Worm (Caenorhabditis elegans) whole organism, dauer: ENCODE data around the gene kynu-1.

Experiments
- unc-62 ChIP-seq: sonication (generic microtip); optimal IDR thresholded peaks from 2 replicates; lab custom pipeline; 2017; ENCODE audit warnings: missing biosample characterization, missing genetic modification reagents, missing genetic modification characterization

Gene kynu-1

DNA sequence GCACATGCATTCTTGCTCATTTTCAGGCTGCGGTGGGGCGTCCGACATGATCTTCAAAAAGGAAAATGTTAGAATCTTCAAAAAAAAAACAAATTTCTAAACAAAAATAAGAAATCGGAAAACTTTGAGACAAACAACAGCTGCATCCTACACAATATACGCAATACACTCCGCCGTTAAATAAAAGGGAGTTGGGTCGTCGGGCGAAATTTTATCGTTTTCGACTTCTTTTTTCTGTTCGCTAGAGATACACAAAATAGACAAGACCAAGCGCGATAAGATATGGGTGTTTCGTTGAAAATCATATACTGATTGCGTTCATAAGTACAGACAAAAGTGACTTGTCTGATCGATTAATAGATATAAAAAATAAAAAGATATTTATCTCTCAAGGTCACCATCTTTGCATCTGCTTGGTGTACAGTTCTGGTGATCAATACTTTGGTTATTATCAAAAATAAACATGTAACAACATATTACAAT lies at the start of gene kynu-1:
Gene kynu-1, minus strand, starts transcription at position 51 of the 483 bp plus-strand sequence.
- no peak for TF ChIP-seq unc-62 (GFP tag; lab: Kevin White, UChicago)

DNA sequence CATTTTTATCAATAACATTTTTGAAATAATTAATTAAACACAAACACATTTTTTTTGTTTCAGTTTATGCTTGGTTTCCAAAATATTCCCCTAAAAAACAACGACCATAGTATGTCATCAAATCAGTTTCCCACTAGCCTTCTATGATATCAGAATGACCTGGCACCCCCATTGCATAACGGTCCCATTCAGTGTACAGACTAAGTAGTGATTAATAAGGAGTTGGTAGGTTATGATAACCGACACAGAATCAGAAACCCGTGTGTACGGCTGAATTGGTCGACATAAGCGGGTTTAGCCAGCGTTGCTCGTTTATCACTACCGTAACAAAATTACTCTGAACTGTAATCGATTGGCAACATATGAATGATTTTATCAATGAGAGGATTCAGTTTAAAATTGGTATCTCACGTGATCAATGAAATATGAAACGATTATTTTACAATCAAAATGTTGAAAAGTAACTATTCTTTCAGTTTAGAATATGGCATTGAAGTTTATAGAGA lies 48.3 kb upstream of the kynu-1 start:
- no peak for TF ChIP-seq unc-62 (GFP tag; lab: Kevin White, UChicago)

DNA sequence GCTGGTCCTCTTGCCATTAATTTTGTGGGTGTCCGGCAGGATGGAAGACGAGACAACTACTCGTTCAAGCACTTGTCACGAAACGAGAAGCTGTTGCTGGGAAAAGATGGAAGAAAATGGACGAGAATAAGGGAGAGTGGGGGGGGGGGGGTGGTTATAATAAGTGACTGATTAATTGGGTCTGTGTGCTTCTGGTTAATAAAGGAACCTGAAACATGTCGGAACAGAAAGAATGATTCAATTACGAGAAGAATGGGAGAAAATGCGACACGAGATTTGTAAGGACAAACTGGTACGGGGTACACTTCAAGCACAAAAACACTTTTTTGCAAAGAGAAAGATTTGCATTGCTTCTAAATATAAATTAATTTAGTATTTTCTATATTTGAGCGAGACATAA lies 46.3 kb upstream of the kynu-1 start:
- TF ChIP-seq unc-62 (GFP tag; lab: Kevin White, UChicago): no peak

DNA sequence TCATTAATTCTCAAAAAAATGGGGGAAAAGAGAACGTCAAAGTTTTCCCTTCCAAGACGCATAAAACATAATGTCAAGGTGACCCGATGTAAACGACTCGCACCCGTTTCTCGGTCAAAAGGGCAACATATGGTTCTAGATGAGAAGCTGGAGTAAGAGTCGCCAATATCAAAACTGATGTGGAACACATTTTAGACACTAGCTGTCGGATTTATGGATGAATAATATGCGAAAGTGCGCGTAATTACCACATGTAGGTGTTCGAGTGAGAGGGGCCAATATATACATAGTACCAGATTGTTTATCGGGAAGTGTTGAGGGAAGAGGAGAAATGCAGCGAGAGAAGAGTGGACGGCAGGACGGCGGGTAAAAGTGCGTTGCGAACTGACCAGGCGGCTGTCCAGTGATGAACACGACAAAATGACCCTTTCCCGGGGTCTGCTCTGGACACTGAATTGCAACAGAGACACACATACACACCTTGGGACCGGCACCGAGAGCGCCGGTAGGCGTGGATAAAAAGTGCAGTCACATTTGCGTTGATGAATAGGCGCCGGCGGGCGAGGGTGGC lies 41.9 kb upstream of the kynu-1 start:
- no peak for TF ChIP-seq unc-62 (GFP tag; lab: Kevin White, UChicago)

DNA sequence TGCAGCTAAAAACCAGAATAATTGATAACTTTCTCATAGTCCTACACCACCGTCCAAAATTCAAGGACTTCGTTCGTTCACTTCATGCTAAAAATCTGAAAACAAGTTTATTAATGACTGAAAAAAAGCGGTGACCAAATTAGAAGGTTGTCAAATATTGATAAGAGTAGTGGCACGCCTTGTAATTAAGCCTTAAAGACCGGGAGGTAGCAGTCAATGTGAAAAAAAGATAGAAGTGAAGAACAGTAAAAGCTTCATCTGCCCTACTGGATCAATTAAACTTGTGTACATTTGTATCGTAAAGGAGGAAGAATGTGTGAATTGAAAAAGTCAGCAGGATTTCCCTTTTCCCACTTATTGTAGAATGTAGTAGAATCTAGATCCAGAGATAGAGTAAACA lies 41.3 kb upstream of the kynu-1 start, which contains the start of gene tag-275:
Gene tag-275, minus strand, starts transcription at position 101 of the 400 bp plus-strand sequence.
- TF ChIP-seq unc-62 (GFP tag; lab: Kevin White, UChicago): no peak

DNA sequence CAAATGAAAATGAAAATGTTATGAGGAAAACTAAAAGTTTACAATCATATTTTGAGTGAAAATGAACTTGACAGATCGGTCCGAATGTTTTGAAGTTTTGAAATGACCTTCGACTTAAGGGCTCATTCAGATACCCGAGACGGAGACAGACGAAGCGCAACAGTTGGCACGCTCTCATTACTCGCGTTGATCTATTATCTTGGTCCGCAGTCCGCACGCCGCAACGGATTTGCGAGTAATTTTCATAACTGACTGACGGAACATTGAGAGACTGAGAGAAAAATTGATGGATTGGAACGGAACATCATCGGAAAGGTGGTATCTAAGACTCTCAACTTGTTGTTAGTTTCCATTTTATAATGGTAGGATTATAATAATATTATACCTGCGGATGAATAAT lies 36.8 kb upstream of the kynu-1 start:
- no peak for TF ChIP-seq unc-62 (GFP tag; lab: Kevin White, UChicago)

DNA sequence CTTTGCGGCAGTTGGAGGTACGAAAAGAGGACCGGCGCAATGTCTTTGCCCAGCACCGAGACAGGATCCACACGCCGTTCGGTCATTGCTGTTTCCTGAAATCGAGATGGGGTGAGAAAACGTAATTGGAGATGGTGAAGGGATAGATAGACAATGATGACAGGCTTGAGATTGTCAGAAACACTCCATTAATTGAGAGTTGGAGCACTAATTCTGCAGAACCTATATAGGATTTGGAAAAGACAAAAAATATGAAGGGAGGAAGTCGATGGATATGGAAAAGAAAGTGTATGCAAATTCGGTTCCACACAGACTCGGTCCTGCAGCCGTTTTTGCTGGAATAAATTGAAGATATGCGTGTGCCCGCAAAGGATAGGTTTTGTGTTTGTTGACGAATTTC lies 29.1 kb upstream of the kynu-1 start, which contains the start of gene Y72A10A.1:
Gene Y72A10A.1, minus strand, starts transcription at position 101 of the 400 bp plus-strand sequence.
- no peak for TF ChIP-seq unc-62 (GFP tag; lab: Kevin White, UChicago)

DNA sequence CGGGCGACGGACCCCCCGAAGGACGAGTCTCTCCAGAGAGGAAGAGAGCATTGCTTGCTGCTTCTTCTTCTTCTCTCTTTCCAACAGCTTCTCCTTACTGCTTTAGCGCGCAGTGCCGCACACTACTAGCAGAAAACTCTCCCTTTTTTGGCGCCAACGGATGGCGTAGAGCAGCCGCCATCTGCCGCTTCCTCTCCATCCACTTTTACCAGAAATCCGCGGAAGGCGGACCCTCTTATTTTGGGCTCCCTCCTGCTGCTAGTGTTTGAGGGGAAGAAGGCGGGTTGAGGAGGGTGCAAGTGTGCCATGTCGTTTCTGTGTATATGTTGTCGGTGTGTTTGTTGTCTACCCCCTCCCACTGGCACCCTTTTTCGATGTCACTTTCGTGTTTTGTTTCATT lies 25.3 kb upstream of the kynu-1 start:
- TF ChIP-seq unc-62 (GFP tag; lab: Kevin White, UChicago): no peak

DNA sequence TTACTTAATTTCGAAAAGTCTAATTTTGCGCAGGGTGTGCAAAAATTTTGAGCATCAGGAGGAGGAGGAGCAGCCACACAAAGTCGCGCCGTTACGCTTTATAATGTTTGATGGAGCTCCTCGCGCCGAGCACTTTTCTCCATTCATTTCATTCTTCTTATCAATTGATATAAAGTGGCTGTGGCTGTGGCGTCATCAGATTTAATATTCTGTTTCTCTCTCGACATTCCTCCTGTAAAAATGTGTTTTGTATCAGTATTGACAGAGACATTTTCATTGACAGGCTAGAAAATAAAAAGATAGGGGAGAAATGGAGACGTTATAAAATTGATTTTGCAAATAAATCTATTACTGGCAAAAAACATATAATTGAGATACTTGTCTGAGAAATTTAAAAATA lies 20.1 kb upstream of the kynu-1 start:
- no peak for TF ChIP-seq unc-62 (GFP tag; lab: Kevin White, UChicago)

DNA sequence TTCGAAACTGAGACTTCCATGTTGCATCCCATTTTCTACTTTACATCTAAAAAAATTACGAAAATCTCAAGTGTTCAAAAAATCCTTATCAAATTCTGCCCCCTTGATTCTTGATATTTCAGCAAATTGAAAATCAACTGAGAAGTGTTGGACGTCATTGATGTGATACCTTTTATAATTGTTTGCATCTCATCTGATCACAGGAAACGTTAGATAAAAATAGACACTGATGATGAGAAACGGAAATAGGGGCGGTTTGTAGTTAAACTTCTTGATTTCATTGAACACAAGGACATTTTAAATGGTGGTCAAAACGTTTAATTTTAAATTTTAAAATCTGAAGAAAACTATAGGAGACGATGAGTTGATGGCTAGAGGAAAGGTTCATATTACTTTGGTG lies 19.6 kb upstream of the kynu-1 start:
- TF ChIP-seq unc-62 (GFP tag; lab: Kevin White, UChicago): no peak

DNA sequence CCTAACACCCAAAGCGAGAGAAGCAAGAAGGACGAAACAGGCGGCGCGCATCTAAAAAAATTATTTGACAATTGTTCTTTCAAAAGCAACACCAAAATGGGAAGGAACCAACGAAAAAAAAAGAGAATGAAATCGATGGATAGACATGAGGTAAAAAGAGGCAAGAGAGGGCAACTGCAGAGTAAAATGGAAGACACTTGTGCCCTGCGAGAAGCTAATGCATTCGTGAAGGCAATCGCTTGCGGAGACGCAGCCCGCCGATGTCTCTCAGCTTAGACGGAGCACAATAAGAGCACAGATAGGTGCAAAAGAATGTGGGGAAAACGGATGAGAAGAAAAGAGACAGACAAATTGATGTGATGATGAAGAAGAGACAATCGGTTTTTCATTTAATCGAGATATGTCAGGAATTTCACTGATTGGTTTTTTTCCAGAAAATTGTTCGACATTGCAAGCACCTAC lies 19.1 kb upstream of the kynu-1 start, which contains the start of gene C15H9.9:
Gene C15H9.9, minus strand, starts transcription at position 51 of the 462 bp plus-strand sequence.
- TF ChIP-seq unc-62 (GFP tag; lab: Kevin White, UChicago): no peak

DNA sequence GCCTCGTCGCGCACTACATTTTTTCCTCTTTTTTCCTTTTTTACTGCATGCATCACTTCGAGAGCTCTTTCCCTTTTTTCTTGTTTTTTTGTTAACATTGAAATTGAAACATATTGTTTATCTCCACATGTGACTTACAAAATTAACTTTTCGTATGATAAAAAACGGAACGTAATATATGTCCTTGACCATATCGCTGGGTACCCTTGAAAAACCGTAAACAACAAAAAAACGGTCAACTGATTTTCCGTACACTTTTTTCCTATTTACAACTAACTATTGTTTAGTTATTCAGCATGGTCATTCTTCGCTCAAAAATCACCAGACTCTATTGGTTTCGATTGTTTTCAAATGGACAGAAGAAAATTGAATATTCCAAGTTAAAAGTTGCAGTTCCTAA lies 12.9 kb upstream of the kynu-1 start, which contains the start of gene nnt-1:
Gene nnt-1, plus strand, starts transcription at position 286 of the 400 bp plus-strand sequence.
- TF ChIP-seq unc-62 (GFP tag; lab: Kevin White, UChicago): no peak

DNA sequence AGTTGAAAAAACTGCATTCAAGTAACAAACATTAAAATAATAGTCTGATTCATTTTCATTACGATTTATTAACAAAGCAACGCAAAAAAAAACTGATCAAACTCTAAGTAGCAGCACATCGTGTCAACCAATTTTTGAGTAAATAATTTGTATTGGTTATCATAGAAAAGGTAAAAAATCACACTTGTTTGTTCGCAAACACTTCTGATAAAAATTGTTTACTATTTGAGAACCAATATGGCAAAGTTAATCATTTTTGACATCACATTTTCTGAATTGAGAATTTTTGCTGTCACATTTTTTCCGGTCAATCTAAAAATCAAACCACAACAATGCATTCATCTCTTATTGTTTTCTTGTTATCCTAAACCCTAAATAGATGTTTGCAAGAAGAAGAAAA lies 12.1 kb upstream of the kynu-1 start:
- no peak for TF ChIP-seq unc-62 (GFP tag; lab: Kevin White, UChicago)

DNA sequence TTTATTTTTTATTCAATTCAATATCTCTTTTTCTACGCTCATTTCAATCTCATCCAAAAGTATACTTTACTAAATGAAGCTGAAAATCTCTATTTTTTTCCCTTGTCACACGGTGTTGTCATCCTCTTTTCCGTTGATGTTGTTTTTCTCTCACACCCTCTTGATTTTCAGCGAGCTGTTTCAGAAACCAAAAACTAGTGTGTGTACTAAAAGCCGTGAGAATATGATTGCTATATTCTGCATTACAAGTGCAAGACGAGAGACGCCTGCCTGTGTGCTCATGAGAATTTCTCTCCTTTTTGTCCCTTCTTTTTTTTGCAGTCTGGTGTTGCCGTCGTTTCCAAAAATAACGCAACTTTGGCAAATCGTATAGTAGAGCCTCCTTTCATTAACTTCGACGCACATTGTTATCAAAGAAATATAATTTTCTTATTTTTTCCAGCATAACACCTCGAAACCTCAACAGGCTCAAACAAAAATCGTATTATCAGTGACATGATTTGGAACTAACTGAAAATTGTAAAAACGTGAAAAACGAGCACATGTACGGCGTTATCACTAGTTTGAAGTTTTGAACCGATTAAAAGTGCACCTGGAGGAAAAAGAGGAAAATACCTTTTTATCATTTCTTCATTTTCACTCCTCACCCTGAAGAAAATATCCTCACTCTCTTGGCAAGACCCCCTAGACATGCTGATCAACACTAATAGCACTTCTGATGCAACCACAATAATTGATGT lies 9.1 kb upstream of the kynu-1 start, which contains the start of gene C15H9.2:
Gene C15H9.2, plus strand, starts transcription at position 441 of the 740 bp plus-strand sequence.
- no peak for TF ChIP-seq unc-62 (GFP tag; lab: Kevin White, UChicago)

DNA sequence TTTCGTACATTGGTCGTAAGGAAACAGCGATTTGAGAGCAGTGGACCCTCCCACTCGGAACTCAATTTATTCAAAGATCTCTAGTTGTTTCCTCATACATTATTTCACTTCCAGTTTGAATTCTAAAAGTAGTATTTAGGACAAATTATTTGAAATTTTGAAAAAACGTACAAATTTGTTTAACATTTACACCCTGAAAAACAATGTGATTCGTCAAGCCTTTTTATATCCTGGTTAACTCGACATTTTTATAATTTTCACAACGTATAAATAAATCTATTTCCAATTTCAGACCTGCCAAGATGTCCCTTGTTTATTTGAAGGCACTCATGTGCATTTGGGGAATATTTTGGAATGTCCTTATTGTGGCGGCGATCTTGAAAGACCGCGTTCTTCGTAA lies 6.4 kb upstream of the kynu-1 start, which contains the start of gene C15H9.3:
Gene C15H9.3, plus strand, starts transcription at position 301 of the 400 bp plus-strand sequence.
- no peak for TF ChIP-seq unc-62 (GFP tag; lab: Kevin White, UChicago)

DNA sequence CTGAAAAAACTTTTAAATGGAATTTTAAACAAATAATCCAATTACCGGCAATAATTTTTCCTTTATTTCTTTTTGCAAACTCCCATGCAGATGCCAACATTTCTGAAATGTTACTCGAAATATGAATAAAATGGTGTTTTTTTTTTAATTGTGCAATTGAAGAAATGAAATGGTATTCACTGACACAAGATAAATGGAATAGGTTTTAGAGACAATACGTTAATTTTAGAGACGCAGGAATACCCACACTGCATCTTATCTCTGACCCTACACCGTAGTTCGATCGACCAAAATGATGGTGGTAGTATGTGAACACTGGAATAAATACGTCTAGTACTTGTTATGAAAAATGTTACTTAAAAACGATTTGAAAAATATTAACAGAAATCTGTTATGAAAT lies 3.7 kb upstream of the kynu-1 start, which contains the start of gene prx-3:
Gene prx-3, minus strand, starts transcription at position 101 of the 400 bp plus-strand sequence.
- TF ChIP-seq unc-62 (GFP tag; lab: Kevin White, UChicago): no peak
